Fruit fly (Drosophila melanogaster) whole organism, prepupa: Measurements from ENCODE around the gene CG9743.
A peak's percentile ranks its signal among the peaks of the same experiment; 100 is the strongest.

Experiments used
- Blimp-1 ChIP-seq: fragments of 200-800 bp; sonication (Bioruptor generic); optimal IDR thresholded peaks from 3 replicates; lab custom pipeline; 2017; ENCODE audit warnings: missing biosample characterization, missing genetic modification characterization, mild to moderate bottlenecking, moderate library complexity, missing genetic modification reagents
- CG10631 ChIP-seq: fragments of 200-800 bp; sonication (Bioruptor generic); optimal IDR thresholded peaks from 2 replicates; lab custom pipeline; 2016; ENCODE audit warnings: missing biosample characterization, missing genetic modification characterization
- CG10669 ChIP-seq: fragments of 200-800 bp; sonication (Bioruptor generic); optimal IDR thresholded peaks from 3 replicates; lab custom pipeline; 2018; ENCODE audit warnings: missing biosample characterization, mild to moderate bottlenecking, missing genetic modification characterization, moderate library complexity
- CG11294 ChIP-seq: fragments of 200-800 bp; sonication (Bioruptor generic); IDR thresholded peaks from 2 replicates; pipeline ENCODE4 v1.3.6; 2022; ENCODE audit warnings: missing biosample characterization, missing genetic modification characterization
- CG11902 ChIP-seq: fragments of 200-800 bp; sonication (Bioruptor generic); optimal IDR thresholded peaks from 3 replicates; lab custom pipeline; 2016; ENCODE audit warnings: missing biosample characterization, missing genetic modification characterization
- CG15336 ChIP-seq: fragments of 200-800 bp; sonication (Bioruptor generic); IDR thresholded peaks from 2 replicates; pipeline ENCODE4 v1.3.6; 2022; ENCODE audit warnings: missing biosample characterization, missing genetic modification characterization
- CG16779 ChIP-seq: fragments of 200-800 bp; sonication (Bioruptor generic); optimal IDR thresholded peaks from 3 replicates; lab custom pipeline; 2017; ENCODE audit warnings: missing biosample characterization, mild to moderate bottlenecking, missing genetic modification characterization
- CG31627 ChIP-seq: fragments of 200-800 bp; sonication (Bioruptor generic); optimal IDR thresholded peaks from 3 replicates; lab custom pipeline; 2016; ENCODE audit warnings: missing biosample characterization, missing genetic modification characterization
- CG32006 ChIP-seq: fragments of 200-800 bp; sonication (Bioruptor generic); optimal IDR thresholded peaks from 3 replicates; lab custom pipeline; 2017; ENCODE audit warnings: missing biosample characterization, mild to moderate bottlenecking, missing genetic modification characterization
- CG34406 ChIP-seq: fragments of 200-800 bp; sonication (Bioruptor generic); optimal IDR thresholded peaks from 3 replicates; lab custom pipeline; 2016; ENCODE audit warnings: missing biosample characterization, missing genetic modification characterization
- CG3919 ChIP-seq: fragments of 200-800 bp; sonication (Bioruptor generic); optimal IDR thresholded peaks from 3 replicates; lab custom pipeline; 2016; ENCODE audit warnings: missing biosample characterization, missing genetic modification characterization
- CG4318 ChIP-seq: fragments of 200-800 bp; sonication (Bioruptor generic); optimal IDR thresholded peaks from 3 replicates; lab custom pipeline; 2017; ENCODE audit warnings: missing biosample characterization, mild to moderate bottlenecking, missing genetic modification characterization
- CG6163 ChIP-seq: fragments of 200-800 bp; sonication (Bioruptor generic); IDR thresholded peaks from 3 replicates; pipeline ENCODE4 v1.3.6; 2022; ENCODE audit warnings: missing biosample characterization, missing genetic modification characterization
- CG6276 ChIP-seq: fragments of 200-800 bp; sonication (Bioruptor generic); optimal IDR thresholded peaks from 2 replicates; lab custom pipeline; 2017; ENCODE audit warnings: missing biosample characterization, mild to moderate bottlenecking, missing genetic modification characterization
- CG6854 ChIP-seq: fragments of 200-800 bp; sonication (Bioruptor generic); optimal IDR thresholded peaks from 2 replicates; lab custom pipeline; 2017; ENCODE audit warnings: missing biosample characterization, mild to moderate bottlenecking, missing genetic modification characterization
- CG8119 ChIP-seq: fragments of 200-800 bp; sonication (Bioruptor generic); IDR thresholded peaks from 3 replicates; pipeline ENCODE4 v1.3.6; 2022; ENCODE audit warnings: missing biosample characterization, missing genetic modification characterization
- CG8632 ChIP-seq: fragments of 200-800 bp; sonication (Bioruptor generic); optimal IDR thresholded peaks from 3 replicates; lab custom pipeline; 2016; ENCODE audit warnings: missing biosample characterization, missing genetic modification characterization
- CG9139 ChIP-seq: fragments of 200-800 bp; sonication (Bioruptor generic); optimal IDR thresholded peaks from 3 replicates; lab custom pipeline; 2017; ENCODE audit warnings: missing biosample characterization, mild to moderate bottlenecking, missing genetic modification characterization
- Eip75B ChIP-seq: fragments of 200-800 bp; sonication (Bioruptor generic); optimal IDR thresholded peaks from 3 replicates; lab custom pipeline; 2016; ENCODE audit warnings: missing biosample characterization, missing genetic modification characterization
- Eip78C ChIP-seq: fragments of 200-800 bp; sonication (Bioruptor generic); peaks from one replicate; lab custom pipeline; 2016; ENCODE audit warnings: missing biosample characterization, missing genetic modification characterization
- Eip93F ChIP-seq: fragments of 200-800 bp; sonication (Bioruptor generic); optimal IDR thresholded peaks from 2 replicates; lab custom pipeline; 2016; ENCODE audit warnings: missing biosample characterization, mild to moderate bottlenecking, missing genetic modification characterization
- Ets96B ChIP-seq: fragments of 200-800 bp; optimal IDR thresholded peaks from 2 replicates; lab custom pipeline; 2019; ENCODE audit warnings: missing biosample characterization, mild to moderate bottlenecking, missing genetic modification characterization, moderate library complexity
- Hr38 ChIP-seq: sonication (Bioruptor generic); optimal IDR thresholded peaks from 2 replicates; lab custom pipeline; 2016; ENCODE audit warnings: missing biosample characterization, missing genetic modification characterization
- Hr4 ChIP-seq: fragments of 200-800 bp; sonication (Bioruptor generic); optimal IDR thresholded peaks from 3 replicates; lab custom pipeline; 2016; ENCODE audit warnings: missing biosample characterization, missing genetic modification characterization
- Lpt ChIP-seq: fragments of 200-800 bp; sonication (Bioruptor generic); optimal IDR thresholded peaks from 3 replicates; lab custom pipeline; 2016; ENCODE audit warnings: missing biosample characterization, missing genetic modification characterization
- OdsH ChIP-seq: fragments of 200-800 bp; sonication (Bioruptor generic); optimal IDR thresholded peaks from 3 replicates; lab custom pipeline; 2016; ENCODE audit warnings: missing biosample characterization, missing genetic modification characterization
- Smox ChIP-seq: fragments of 200-800 bp; sonication (Bioruptor generic); optimal IDR thresholded peaks from 3 replicates; lab custom pipeline; 2016; ENCODE audit warnings: missing biosample characterization, missing genetic modification characterization
- Sox102F ChIP-seq: fragments of 200-800 bp; sonication (Bioruptor generic); optimal IDR thresholded peaks from 2 replicates; lab custom pipeline; 2016; ENCODE audit warnings: missing biosample characterization, mild to moderate bottlenecking, missing genetic modification characterization
- Sox15 ChIP-seq: fragments of 200-800 bp; sonication (Bioruptor generic); optimal IDR thresholded peaks from 3 replicates; lab custom pipeline; 2016; ENCODE audit warnings: missing biosample characterization, missing genetic modification characterization
- achi ChIP-seq: fragments of 200-800 bp; sonication (Bioruptor generic); optimal IDR thresholded peaks from 3 replicates; lab custom pipeline; 2016; ENCODE audit warnings: missing biosample characterization, missing genetic modification characterization
- cyc ChIP-seq: fragments of 200-800 bp; sonication (Bioruptor generic); optimal IDR thresholded peaks from 3 replicates; lab custom pipeline; 2016; ENCODE audit warnings: missing biosample characterization, missing genetic modification characterization
- dsx ChIP-seq: fragments of 200-800 bp; optimal IDR thresholded peaks from 3 replicates; lab custom pipeline; 2019; ENCODE audit warnings: missing biosample characterization, mild to moderate bottlenecking, missing genetic modification characterization, moderate library complexity; ENCODE audit not compliant: poor library complexity, severe bottlenecking
- eg ChIP-seq: fragments of 200-800 bp; sonication (Bioruptor generic); IDR thresholded peaks from 3 replicates; pipeline ENCODE4 v1.3.6; 2022; ENCODE audit warnings: missing biosample characterization, missing genetic modification characterization
- esn ChIP-seq: fragments of 200-800 bp; sonication (Bioruptor generic); optimal IDR thresholded peaks from 2 replicates; lab custom pipeline; 2016; ENCODE audit warnings: missing biosample characterization, mild to moderate bottlenecking, missing genetic modification characterization, moderate library complexity
- fd85E ChIP-seq: fragments of 200-800 bp; sonication (Bioruptor generic); optimal IDR thresholded peaks from 3 replicates; lab custom pipeline; 2016; ENCODE audit warnings: missing biosample characterization, missing genetic modification characterization
- fkh ChIP-seq: fragments of 200-800 bp; sonication (Bioruptor generic); optimal IDR thresholded peaks from 3 replicates; lab custom pipeline; 2017; ENCODE audit warnings: missing biosample characterization, mild to moderate bottlenecking, missing genetic modification characterization, moderate library complexity
- lz ChIP-seq: fragments of 200-800 bp; sonication (Bioruptor generic); optimal IDR thresholded peaks from 3 replicates; lab custom pipeline; 2016; ENCODE audit warnings: missing biosample characterization, missing genetic modification characterization
- net ChIP-seq: fragments of 200-800 bp; sonication (Bioruptor generic); optimal IDR thresholded peaks from 3 replicates; lab custom pipeline; 2016; ENCODE audit warnings: missing biosample characterization, missing genetic modification characterization
- pdm3 ChIP-seq: fragments of 200-800 bp; sonication (Bioruptor generic); optimal IDR thresholded peaks from 3 replicates; lab custom pipeline; 2016; ENCODE audit warnings: missing biosample characterization, missing genetic modification characterization
- spab ChIP-seq: fragments of 200-800 bp; sonication (Bioruptor generic); optimal IDR thresholded peaks from 2 replicates; lab custom pipeline; 2017; ENCODE audit warnings: missing biosample characterization, mild to moderate bottlenecking, missing genetic modification characterization, missing genetic modification reagents
- ss ChIP-seq, 2 experiments: fragments of 200-800 bp; sonication (Bioruptor generic); optimal IDR thresholded peaks; 2 replicates in 1 of 2; 3 replicates in 1 of 2; lab custom pipeline; 2017 to 2018; ENCODE audit warnings: mild to moderate bottlenecking in 2 of 2, missing biosample characterization in 2 of 2, missing genetic modification characterization in 2 of 2, moderate library complexity in 1 of 2
- svp ChIP-seq: fragments of 200-800 bp; sonication (Bioruptor generic); peaks from one replicate; lab custom pipeline; 2016; ENCODE audit warnings: missing biosample characterization, missing genetic modification characterization

CG9743 gene

DNA sequence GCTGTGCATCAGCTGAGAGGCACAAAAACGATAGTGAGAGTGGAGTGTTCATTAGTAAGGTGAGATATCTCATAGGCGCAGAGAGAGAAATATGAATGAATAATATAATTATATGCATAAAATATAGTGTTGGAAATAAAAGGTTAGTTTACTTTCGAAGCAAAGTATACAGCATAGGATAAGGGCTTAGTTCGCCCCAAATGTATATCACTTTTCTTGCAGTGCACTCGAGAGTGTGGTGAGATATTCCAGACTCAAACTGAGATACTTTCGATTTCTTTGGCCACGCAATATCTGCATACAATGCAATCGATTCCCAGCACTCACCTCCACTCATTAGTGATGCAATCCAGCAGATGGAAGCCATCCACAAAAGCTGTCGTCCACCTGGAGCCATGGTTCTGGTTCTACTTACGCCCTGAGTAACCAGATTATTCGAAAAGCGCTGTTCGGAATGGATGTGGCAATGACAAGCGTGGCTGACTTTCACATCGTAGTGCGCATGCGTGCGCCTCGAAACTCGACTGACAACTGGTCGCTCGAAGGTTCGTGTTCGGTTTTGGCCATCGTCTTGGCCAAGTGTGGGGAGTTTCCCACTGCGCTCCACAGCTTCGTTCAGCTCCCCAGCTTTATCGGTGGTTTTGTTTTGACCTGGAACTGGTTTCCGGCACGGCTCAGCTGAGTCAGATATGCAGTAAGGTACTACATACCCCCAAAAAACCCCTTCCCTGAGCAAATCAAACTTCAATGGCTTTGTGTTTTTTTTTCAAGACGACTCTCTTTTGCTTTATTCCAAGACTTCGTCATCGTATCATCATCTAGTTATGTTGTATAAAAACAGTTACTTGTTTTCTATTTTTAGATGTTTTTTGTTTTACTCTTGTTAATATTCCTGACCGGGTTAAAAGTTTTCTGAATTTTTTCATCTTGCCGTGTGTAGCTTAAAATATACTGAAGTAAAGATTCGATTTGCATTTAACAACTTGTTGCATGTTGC is 31.8 kb downstream of the CG9743 start, which contains the start of gene Rsod (continued):
- TF ChIP-seq Blimp-1 (GFP tag; lab: Kevin White, UChicago) (peak; percentile 99), Sox15 (GFP tag; lab: Kevin White, UChicago) (peak; percentile 67), CG9139 (no peak), CG32006 (GFP tag; lab: Kevin White, UChicago) (peak; percentile 92), fd85E (no peak), CG3919 (GFP tag; lab: Kevin White, UChicago) (peak; percentile 92), CG10631 (GFP tag; lab: Kevin White, UChicago) (peak; percentile 90), ss (GFP tag; optimal IDR thresholded peaks at IDR 0.05; lab: Kevin White, UChicago) (peak; percentile 17 to 50), achi (GFP tag; lab: Kevin White, UChicago) (peak; percentile 88), CG16779 (tag; lab: Kevin White, UChicago) (peak; percentile 66), CG15336 (GFP tag; lab: Robert Waterston, UW) (peak; percentile 95), Eip93F (peak; percentile 68), Eip78C (GFP tag; lab: Kevin White, UChicago) (peak; percentile 96), pdm3 (GFP tag; lab: Kevin White, UChicago) (peak; percentile 87), svp (GFP tag; lab: Kevin White, UChicago) (peak; percentile 78), lz (GFP tag; lab: Kevin White, UChicago) (peak; percentile 81), CG6276 (peak; percentile 88), CG31627 (peak; percentile 70), Lpt (peak; percentile 90), CG11902 (peak; percentile 58), CG10669 (GFP tag; lab: Kevin White, UChicago) (peak; percentile 71), fkh (GFP tag; lab: Kevin White, UChicago) (no peak), OdsH (GFP tag; lab: Kevin White, UChicago) (peak; percentile 91), Ets96B (peak; percentile 78), Hr38 (GFP tag; lab: Kevin White, UChicago) (no peak), spab (GFP tag; lab: Kevin White, UChicago) (peak; percentile 65), CG11294 (GFP tag; lab: Robert Waterston, UW) (peak; percentile 86), CG6163 (GFP tag; lab: Robert Waterston, UW) (peak; percentile 96), dsx (GFP tag; lab: Kevin White, UChicago) (peak; percentile 65), Hr4 (GFP tag; lab: Kevin White, UChicago) (peak; percentile 93), net (peak; percentile 85), CG8119 (GFP tag; lab: Robert Waterston, UW) (peak; percentile 94), cyc (GFP tag; lab: Kevin White, UChicago) (peak; percentile 80), Sox102F (GFP tag; lab: Kevin White, UChicago) (peak; percentile 76), esn (GFP tag; lab: Kevin White, UChicago) (peak; percentile 83), CG4318 (peak; percentile 79), CG6854 (GFP tag; lab: Kevin White, UChicago) (peak; percentile 53), eg (peak; percentile 97), CG8632 (GFP tag; lab: Kevin White, UChicago) (peak; percentile 79), Eip75B (peak; percentile 70), Smox (GFP tag; lab: Kevin White, UChicago) (peak; percentile 84), CG34406 (peak; percentile 80)
- TF ChIP-seq, all 60 proteins: peak for 56
